Comparison of ENCODE assay signal across 1 fruit fly cellular context in the genomic region with DNA sequence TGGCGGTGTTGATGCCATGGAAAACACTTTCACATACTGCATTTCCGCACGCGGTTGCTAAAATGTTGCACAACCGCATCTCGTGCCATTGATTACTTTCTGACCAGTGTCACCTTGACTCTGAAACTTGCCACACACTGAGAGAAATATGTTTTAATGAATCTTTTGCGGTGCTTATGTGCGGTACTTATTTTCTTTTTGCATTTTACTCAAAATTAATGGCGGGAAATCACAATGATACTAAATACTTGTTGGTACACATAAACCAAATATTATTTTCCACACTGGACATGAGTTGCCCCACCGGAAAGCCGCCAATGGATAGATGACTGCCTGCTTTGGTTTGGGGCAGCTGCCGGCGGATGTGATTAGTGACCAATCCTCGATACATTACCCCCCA.
TF ChIP-seq lines count a peak whose summit lies in the region.

No protein-coding gene starts in this region.

TF ChIP-seq in whole organism, prepupa, 60 proteins besides CTCF, POLR2A, EP300 and RAD21 (continued from another document):
- TF ChIP-seq lz (GFP tag; optimal IDR thresholded peaks at IDR 0.05; lab: Kevin White, UChicago) = no peak
- TF ChIP-seq CG31627 (GFP tag; optimal IDR thresholded peaks at IDR 0.05; lab: Kevin White, UChicago) = no peak
- TF ChIP-seq ss (GFP tag; optimal IDR thresholded peaks at IDR 0.05; lab: Kevin White, UChicago) = no peak
- TF ChIP-seq CG11762 (GFP tag; optimal IDR thresholded peaks at IDR 0.05; lab: Kevin White, UChicago; ENCODE audit: insufficient read depth) = no peak
- TF ChIP-seq spab (GFP tag; optimal IDR thresholded peaks at IDR 0.05; lab: Kevin White, UChicago) = no peak
